Fruit fly (Drosophila melanogaster) Kc167 (cell line): Measurements from ENCODE around the gene Spn77Bc.

Source experiments
- Myc ChIP-seq: fragments of >200 bp; optimal IDR thresholded peaks from 2 replicates; lab custom pipeline; 2017; ENCODE audit warnings: missing external identifiers
- h ChIP-seq: fragments of >200 bp; optimal IDR thresholded peaks from 3 replicates; lab custom pipeline; 2018; ENCODE audit warnings: missing external identifiers
- insv ChIP-seq: fragments of >200 bp; optimal IDR thresholded peaks from 3 replicates; lab custom pipeline; 2018; ENCODE audit warnings: missing external identifiers
- psq ChIP-seq: fragments of >200 bp; optimal IDR thresholded peaks from 2 replicates; lab custom pipeline; 2017; ENCODE audit warnings: missing external identifiers
- ttk ChIP-seq: sonication (Bioruptor generic); optimal IDR thresholded peaks from 2 replicates; lab custom pipeline; 2017; ENCODE audit warnings: missing external identifiers

- TF ChIP-seq psq (lab: Kevin White, UChicago) = no peak
- TF ChIP-seq h = no peak
- no peak for TF ChIP-seq insv (lab: Kevin White, UChicago)
- TF ChIP-seq ttk (lab: Kevin White, UChicago) = no peak
- no peak for TF ChIP-seq Myc
Measured at dm6 chr3L:20299110-20299509, 43.3 kb upstream of the Spn77Bc start, which contains the start of gene SCCRO4.
